Worm (Caenorhabditis elegans) whole organism, late embryonic: ENCODE results near the gene F26G1.10.

Experiments
- C38D4.7 ChIP-seq: fragments of 200-800 bp; sonication (Bioruptor generic); optimal IDR thresholded peaks from 2 replicates; lab custom pipeline; 2018; ENCODE audit warnings: mild to moderate bottlenecking, missing genetic modification characterization, moderate library complexity, missing compliant biosample characterization
- F13H6.1 ChIP-seq: sonication (generic microtip); optimal IDR thresholded peaks from 2 replicates; lab custom pipeline; 2016; ENCODE audit warnings: missing genetic modification characterization, missing compliant biosample characterization
- K09A11.1 ChIP-seq: sonication (generic microtip); optimal IDR thresholded peaks from 2 replicates; lab custom pipeline; 2017; ENCODE audit warnings: antibody characterized with exemption, mild to moderate bottlenecking, missing genetic modification characterization, missing compliant biosample characterization; ENCODE audit not compliant: insufficient read depth
- ahr-1 ChIP-seq: sonication (generic microtip); optimal IDR thresholded peaks from 2 replicates; lab custom pipeline; 2016; ENCODE audit warnings: missing genetic modification characterization, missing compliant biosample characterization
- ama-1 ChIP-seq: fragments of 150-350 bp; optimal IDR thresholded peaks from 2 replicates; lab custom pipeline; 2014
- ceh-14 ChIP-seq: sonication (generic microtip); optimal IDR thresholded peaks from 2 replicates; lab custom pipeline; 2016; ENCODE audit warnings: missing genotype, missing genetic modification characterization, missing compliant biosample characterization
- ceh-19 ChIP-seq: fragments of 200-800 bp; sonication (Bioruptor generic); optimal IDR thresholded peaks from 2 replicates; lab custom pipeline; 2018; ENCODE audit warnings: mild to moderate bottlenecking, missing genetic modification characterization, missing compliant biosample characterization
- ceh-2 ChIP-seq: sonication (generic microtip); optimal IDR thresholded peaks from 2 replicates; lab custom pipeline; 2016; ENCODE audit warnings: missing genotype, missing genetic modification characterization, missing compliant biosample characterization
- ceh-24 ChIP-seq: sonication (generic microtip); optimal IDR thresholded peaks from 2 replicates; lab custom pipeline; 2016; ENCODE audit warnings: mild to moderate bottlenecking, missing genetic modification characterization, missing compliant biosample characterization
- ceh-30 ChIP-seq: fragments of 150-350 bp; optimal IDR thresholded peaks from 2 replicates; lab custom pipeline; 2014; ENCODE audit warnings: missing biosample characterization, missing genetic modification characterization
- ceh-31 ChIP-seq: sonication (generic microtip); optimal IDR thresholded peaks from 2 replicates; lab custom pipeline; 2016; ENCODE audit warnings: missing genetic modification characterization, missing compliant biosample characterization
- ceh-45 ChIP-seq: fragments of 200-800 bp; sonication (Bioruptor generic); IDR thresholded peaks from 2 replicates; pipeline ENCODE4 v1.3.6; 2022; ENCODE audit warnings: missing genetic modification reagents, missing genetic modification characterization, missing compliant biosample characterization
- ceh-48 ChIP-seq: sonication (generic microtip); optimal IDR thresholded peaks from 2 replicates; lab custom pipeline; 2016; ENCODE audit warnings: missing genetic modification characterization, inconsistent platforms, missing compliant biosample characterization
- dmd-4 ChIP-seq: sonication (generic microtip); optimal IDR thresholded peaks from 2 replicates; lab custom pipeline; 2016; ENCODE audit warnings: borderline replicate concordance, missing genetic modification characterization, missing compliant biosample characterization
- elt-2 ChIP-seq: sonication (generic microtip); optimal IDR thresholded peaks from 2 replicates; lab custom pipeline; 2016; ENCODE audit warnings: missing genetic modification reagents, missing genetic modification characterization, missing compliant biosample characterization
- ets-4 ChIP-seq: sonication (generic microtip); optimal IDR thresholded peaks from 2 replicates; lab custom pipeline; 2016; ENCODE audit warnings: missing genetic modification characterization, missing compliant biosample characterization
- eyg-1 ChIP-seq: sonication (generic microtip); optimal IDR thresholded peaks from 2 replicates; lab custom pipeline; 2016; ENCODE audit warnings: missing genotype, missing genetic modification characterization, missing compliant biosample characterization
- fkh-10 ChIP-seq: fragments of 150-350 bp; optimal IDR thresholded peaks from 2 replicates; lab custom pipeline; 2014; ENCODE audit warnings: missing biosample characterization, missing genetic modification reagents, missing genetic modification characterization
- gmeb-2 ChIP-seq: sonication (generic microtip); optimal IDR thresholded peaks from 2 replicates; lab custom pipeline; 2016; ENCODE audit warnings: missing genetic modification characterization, inconsistent platforms, missing compliant biosample characterization
- hlh-13 ChIP-seq: fragments of 200-800 bp; sonication (Bioruptor generic); optimal IDR thresholded peaks from 2 replicates; lab custom pipeline; 2018; ENCODE audit warnings: mild to moderate bottlenecking, missing genetic modification characterization, missing compliant biosample characterization
- hlh-15 ChIP-seq: sonication (generic microtip); optimal IDR thresholded peaks from 2 replicates; lab custom pipeline; 2016; ENCODE audit warnings: missing genetic modification characterization, missing compliant biosample characterization
- hlh-30 ChIP-seq: sonication (generic microtip); optimal IDR thresholded peaks from 2 replicates; lab custom pipeline; 2017; ENCODE audit warnings: antibody characterized with exemption, missing genetic modification characterization, missing compliant biosample characterization; ENCODE audit not compliant: insufficient read depth
- hlh-6 ChIP-seq: sonication (generic microtip); optimal IDR thresholded peaks from 2 replicates; lab custom pipeline; 2016; ENCODE audit warnings: missing genotype, missing genetic modification characterization, missing compliant biosample characterization
- lim-6 ChIP-seq: sonication (generic microtip); optimal IDR thresholded peaks from 2 replicates; lab custom pipeline; 2016; ENCODE audit warnings: missing genetic modification characterization, missing compliant biosample characterization
- pag-3 ChIP-seq: sonication (generic microtip); optimal IDR thresholded peaks from 2 replicates; lab custom pipeline; 2016; ENCODE audit warnings: missing compliant biosample characterization, missing genetic modification characterization, borderline replicate concordance
- pat-9 ChIP-seq: fragments of 200-800 bp; sonication (Bioruptor generic); optimal IDR thresholded peaks from 2 replicates; lab custom pipeline; 2018; ENCODE audit warnings: mild to moderate bottlenecking, missing genetic modification characterization, moderate library complexity, missing compliant biosample characterization
- pqm-1 ChIP-seq: sonication (generic microtip); optimal IDR thresholded peaks from 2 replicates; lab custom pipeline; 2016; ENCODE audit warnings: missing genetic modification characterization, missing compliant biosample characterization
- rnt-1 ChIP-seq: sonication (generic microtip); optimal IDR thresholded peaks from 2 replicates; lab custom pipeline; 2016; ENCODE audit warnings: missing genetic modification characterization, missing compliant biosample characterization
- sdc-2 ChIP-seq: sonication (generic microtip); optimal IDR thresholded peaks from 2 replicates; lab custom pipeline; 2016; ENCODE audit warnings: missing genotype, missing genetic modification characterization, missing compliant biosample characterization
- sox-2 ChIP-seq: fragments of 200-800 bp; sonication (Bioruptor generic); IDR thresholded peaks from 2 replicates; pipeline ENCODE4 v1.3.6; 2022; ENCODE audit warnings: missing genetic modification reagents, missing genetic modification characterization, missing compliant biosample characterization
- tbx-7 ChIP-seq: sonication (generic microtip); optimal IDR thresholded peaks from 2 replicates; lab custom pipeline; 2016; ENCODE audit warnings: missing genotype, missing genetic modification characterization, missing compliant biosample characterization
- ttx-3 ChIP-seq: sonication (generic microtip); optimal IDR thresholded peaks from 2 replicates; lab custom pipeline; 2016; ENCODE audit warnings: missing genetic modification reagents, missing genetic modification characterization, missing compliant biosample characterization
- unc-3 ChIP-seq, 2 experiments: fragments of 200-800 bp in 1 of 2; sonication (Bioruptor generic) in 1 of 2; sonication (generic microtip) in 1 of 2; conservative IDR thresholded peaks in 1 of 2; optimal IDR thresholded peaks in 1 of 2; 2 replicates each; pipeline versions ENCODE4 v1.3.6 to Lab custom; 2016 to 2022; ENCODE audit warnings: missing compliant biosample characterization in 2 of 2, missing genetic modification characterization in 2 of 2, missing genetic modification reagents in 1 of 2
- unc-42 ChIP-seq: sonication (generic microtip); optimal IDR thresholded peaks from 2 replicates; lab custom pipeline; 2016; ENCODE audit warnings: missing genotype, missing genetic modification characterization, missing compliant biosample characterization
- unc-55 ChIP-seq: sonication (generic microtip); optimal IDR thresholded peaks from 2 replicates; lab custom pipeline; 2017; ENCODE audit warnings: missing biosample characterization, missing genetic modification reagents, missing genetic modification characterization

The F26G1.10 gene

DNA sequence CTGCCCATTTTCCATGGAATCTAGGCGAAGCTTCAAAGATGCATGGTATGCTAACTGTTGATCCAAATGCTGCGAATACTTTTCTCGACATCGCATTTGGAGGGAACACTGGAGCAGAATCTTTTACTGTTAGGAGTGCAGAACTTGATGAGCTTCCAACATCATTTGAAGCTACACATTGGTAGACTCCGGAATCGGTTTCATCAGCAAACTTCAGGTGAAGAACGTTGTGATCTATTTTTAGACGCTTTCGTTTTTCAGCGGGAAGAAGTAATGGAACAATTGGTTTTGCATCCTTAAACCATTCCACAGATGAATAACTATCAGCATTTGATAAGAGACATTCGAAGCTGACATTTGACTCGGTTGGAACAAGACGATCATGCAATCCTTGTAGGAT, 26.3 kb downstream of the F26G1.10 start:
- TF ChIP-seq hlh-6 (tag; lab: Kevin White, UChicago) (no peak), unc-3 (GFP tag; conservative IDR thresholded peaks at IDR 0.05; lab: Robert Waterston, UW) (no peak), unc-3 (tag; optimal IDR thresholded peaks at IDR 0.05; lab: Kevin White, UChicago) (no peak), unc-55 (no peak), ttx-3 (tag; lab: Kevin White, UChicago) (no peak), ceh-14 (tag; lab: Kevin White, UChicago) (no peak), elt-2 (tag; lab: Kevin White, UChicago) (no peak), ceh-48 (tag; lab: Kevin White, UChicago) (no peak), ahr-1 (no peak), rnt-1 (tag; lab: Kevin White, UChicago) (no peak), tbx-7 (tag; lab: Kevin White, UChicago) (no peak), hlh-30 (tag; lab: Kevin White, UChicago) (no peak), lim-6 (no peak), pqm-1 (tag; lab: Kevin White, UChicago) (no peak), ceh-45 (GFP tag; lab: Robert Waterston, UW) (no peak), ceh-31 (tag; lab: Kevin White, UChicago) (no peak), ceh-24 (no peak), hlh-15 (tag; lab: Kevin White, UChicago) (no peak), eyg-1 (tag; lab: Kevin White, UChicago) (no peak), fkh-10 (GFP tag; lab: Kevin White, UChicago) (no peak)

ce11 chrII:4802917-4803316, 28.7 kb downstream of the F26G1.10 start:
- TF ChIP-seq hlh-13 (GFP tag; lab: Kevin White, UChicago): no peak
- TF ChIP-seq ceh-30 (tag; lab: Kevin White, UChicago): no peak
- no peak for TF ChIP-seq hlh-15 (tag; lab: Kevin White, UChicago)
- TF ChIP-seq elt-2 (tag; lab: Kevin White, UChicago): peak; percentile 80
- no peak for TF ChIP-seq unc-42
- no peak for TF ChIP-seq pat-9 (tag; lab: Kevin White, UChicago)

DNA sequence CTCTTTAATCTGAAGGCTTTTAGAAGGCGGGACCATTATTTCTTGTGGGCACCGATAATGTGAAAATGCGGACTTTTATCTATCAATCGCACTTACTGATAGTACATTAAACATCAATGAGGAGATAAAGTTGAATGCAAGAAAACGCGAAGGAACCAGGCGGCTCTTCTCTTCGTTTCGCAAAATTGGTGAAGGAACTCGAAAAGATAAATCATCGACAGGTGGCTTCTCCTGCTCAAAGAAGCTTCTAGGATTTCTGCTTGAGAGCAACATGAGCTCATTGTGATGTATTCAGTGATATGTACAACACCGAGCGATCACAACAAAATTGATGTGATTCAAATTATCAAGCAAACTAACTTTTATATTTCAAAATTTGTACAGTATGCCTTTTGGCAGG, 31.6 kb downstream of the F26G1.10 start:
- TF ChIP-seq eyg-1 (tag; lab: Kevin White, UChicago) (no peak), unc-55 (peak; percentile 61), gmeb-2 (tag; lab: Kevin White, UChicago) (no peak), hlh-15 (tag; lab: Kevin White, UChicago) (no peak), ceh-19 (no peak), rnt-1 (tag; lab: Kevin White, UChicago) (peak; percentile 52)

ce11 chrII:4806261-4806660, 32.1 kb downstream of the F26G1.10 start:
- TF ChIP-seq ceh-2 (tag; lab: Kevin White, UChicago) (no peak), ets-4 (tag; lab: Kevin White, UChicago) (no peak), pag-3 (no peak), ceh-45 (GFP tag; lab: Robert Waterston, UW) (no peak), F13H6.1 (tag; lab: Kevin White, UChicago) (no peak), dmd-4 (tag; lab: Kevin White, UChicago) (no peak), ama-1 (lab: Kevin White, UChicago) (no peak), sdc-2 (tag; lab: Kevin White, UChicago) (no peak), hlh-15 (tag; lab: Kevin White, UChicago) (no peak), ahr-1 (no peak), K09A11.1 (no peak), sox-2 (GFP tag; lab: Robert Waterston, UW) (no peak)

- TF ChIP-seq K09A11.1 (no peak), C38D4.7 (no peak), pat-9 (tag; lab: Kevin White, UChicago) (no peak)
Observed at ce11 chrII:4806726-4807125, 32.5 kb downstream of the F26G1.10 start.
